Worm (Caenorhabditis elegans) whole organism, L3 larva: ENCODE results near the gene Y50D4C.5.

Experiments
- R02D3.7 ChIP-seq: fragments of 150-350 bp; optimal IDR thresholded peaks from 2 replicates; lab custom pipeline; 2014; ENCODE audit warnings: missing biosample characterization, missing genetic modification characterization
- egl-27 ChIP-seq: sonication (generic microtip); optimal IDR thresholded peaks from 4 replicates; lab custom pipeline; 2017; ENCODE audit warnings: missing biosample characterization, missing genetic modification reagents, missing genetic modification characterization

ce11 chrV:979698-980097, 23.8 kb downstream of the Y50D4C.5 start:
- no peak for TF ChIP-seq egl-27 (tag; lab: Kevin White, UChicago)
- TF ChIP-seq R02D3.7: no peak
